In genomic region chr2L:7976738-7977137, dm6 we compare ENCODE assay signal across 6 fruit fly cellular contexts.
TF ChIP-seq lines count a peak whose summit lies in the region.

No protein-coding gene starts in this region.

- no peak for TF ChIP-seq CTCF in whole organism, embryonic (GFP tag; optimal IDR thresholded peaks at IDR 0.05; lab: Kevin White, UChicago)

TF ChIP-seq in whole organism, 6 proteins besides CTCF, POLR2A, EP300 and RAD21:
- TF ChIP-seq pan (optimal IDR thresholded peaks at IDR 0.05; lab: Kevin White, UChicago) (peak; percentile 56), usp (GFP tag; optimal IDR thresholded peaks at IDR 0.05; lab: Kevin White, UChicago) (no peak)

TF ChIP-seq in whole organism, adult, 20 proteins besides CTCF, POLR2A, EP300 and RAD21:
- TF ChIP-seq kay (GFP tag; lab: Kevin White, UChicago; ENCODE audit: borderline replicate concordance) (no peak), CG12768 (GFP tag; optimal IDR thresholded peaks at IDR 0.05; lab: Kevin White, UChicago) (no peak), CG7101 (tag; optimal IDR thresholded peaks at IDR 0.05; lab: Kevin White, UChicago) (no peak), CG5204 (GFP tag; optimal IDR thresholded peaks at IDR 0.05; lab: Kevin White, UChicago) (no peak), Mnt (GFP tag; optimal IDR thresholded peaks at IDR 0.05; lab: Kevin White, UChicago) (peak; percentile 23), cnc (optimal IDR thresholded peaks at IDR 0.05; lab: Kevin White, UChicago) (no peak), CG11617 (GFP tag; optimal IDR thresholded peaks at IDR 0.05; lab: Kevin White, UChicago) (no peak), CG33017 (tag; optimal IDR thresholded peaks at IDR 0.05; lab: Kevin White, UChicago) (no peak), Crg-1 (GFP tag; optimal IDR thresholded peaks at IDR 0.05; lab: Kevin White, UChicago) (no peak), tj (GFP tag; optimal IDR thresholded peaks at IDR 0.05; lab: Kevin White, UChicago) (peak; percentile 35)

TF ChIP-seq in whole organism, embryonic, 481 proteins besides CTCF, POLR2A, EP300 and RAD21 (continues in another document):
- TF ChIP-seq CoRest (tag; optimal IDR thresholded peaks at IDR 0.05; lab: Kevin White, UChicago) = no peak
- no peak for TF ChIP-seq CG16863 (GFP tag; optimal IDR thresholded peaks at IDR 0.05; lab: Kevin White, UChicago)
- no peak for TF ChIP-seq Oli (tag; optimal IDR thresholded peaks at IDR 0.05; lab: Kevin White, UChicago)
- peak; percentile 9; the same call in 1 of the 2 replicates for TF ChIP-seq Drgx (GFP tag; IDR thresholded peaks at IDR 0.05; lab: Robert Waterston, UW)
- TF ChIP-seq HmgZ (tag; optimal IDR thresholded peaks at IDR 0.05; lab: Kevin White, UChicago) = no peak
- no peak for TF ChIP-seq CG9437 (GFP tag; optimal IDR thresholded peaks at IDR 0.05; lab: Kevin White, UChicago)
- no peak for TF ChIP-seq dan (GFP tag; IDR thresholded peaks at IDR 0.05; lab: Robert Waterston, UW)
- no peak for TF ChIP-seq otp (GFP tag; IDR thresholded peaks at IDR 0.05; lab: Robert Waterston, UW)
- no peak for TF ChIP-seq tup (GFP tag; optimal IDR thresholded peaks at IDR 0.05; lab: Kevin White, UChicago)
- no peak for TF ChIP-seq CG33213 (GFP tag; optimal IDR thresholded peaks at IDR 0.05; lab: Kevin White, UChicago)
- no peak for TF ChIP-seq CG18011 (GFP tag; optimal IDR thresholded peaks at IDR 0.05; lab: Kevin White, UChicago)
- no peak for TF ChIP-seq CG43689 (GFP tag; IDR thresholded peaks at IDR 0.05; lab: Robert Waterston, UW)
- no peak for TF ChIP-seq CG32767 (GFP tag; IDR thresholded peaks at IDR 0.05; lab: Robert Waterston, UW)
- no peak for TF ChIP-seq CG6254 (GFP tag; optimal IDR thresholded peaks at IDR 0.05; lab: Kevin White, UChicago)
- TF ChIP-seq mirr (GFP tag; optimal IDR thresholded peaks at IDR 0.05; lab: Kevin White, UChicago) = no peak
- no peak for TF ChIP-seq C15 (GFP tag; IDR thresholded peaks at IDR 0.05; lab: Robert Waterston, UW)
- no peak for TF ChIP-seq CG7839 (tag; optimal IDR thresholded peaks at IDR 0.05; lab: Kevin White, UChicago)
- TF ChIP-seq CG5953 (GFP tag; IDR thresholded peaks at IDR 0.05; lab: Robert Waterston, UW) = no peak
- no peak for TF ChIP-seq onecut (GFP tag; IDR thresholded peaks at IDR 0.05; lab: Robert Waterston, UW)
- TF ChIP-seq ro (GFP tag; IDR thresholded peaks at IDR 0.05; lab: Robert Waterston, UW) = no peak
- TF ChIP-seq wek (GFP tag; optimal IDR thresholded peaks at IDR 0.05; lab: Kevin White, UChicago) = no peak
- TF ChIP-seq sens (GFP tag; lab: Kevin White, UChicago) = no peak

TF ChIP-seq in whole organism, prepupa, 60 proteins besides CTCF, POLR2A, EP300 and RAD21:
- TF ChIP-seq topi (GFP tag; optimal IDR thresholded peaks at IDR 0.05; lab: Kevin White, UChicago) = no peak
- peak; percentile 11 for TF ChIP-seq dsx (GFP tag; optimal IDR thresholded peaks at IDR 0.05; lab: Kevin White, UChicago; ENCODE audit: poor library complexity, severe bottlenecking)
- peak; percentile 24 for TF ChIP-seq Eip78C (GFP tag; lab: Kevin White, UChicago)
- TF ChIP-seq Eip75B (GFP tag; optimal IDR thresholded peaks at IDR 0.05; lab: Kevin White, UChicago) = no peak
- TF ChIP-seq ss (GFP tag; optimal IDR thresholded peaks at IDR 0.05; lab: Kevin White, UChicago) = peak; percentile 9 to 63
- TF ChIP-seq eg (GFP tag; IDR thresholded peaks at IDR 0.05; lab: Robert Waterston, UW) = peak; percentile 45; the same call in 1 of the 3 replicates
- TF ChIP-seq svp (GFP tag; lab: Kevin White, UChicago) = peak; percentile 31
- TF ChIP-seq fkh (GFP tag; optimal IDR thresholded peaks at IDR 0.05; lab: Kevin White, UChicago) = peak; percentile 19
- peak; percentile 52 for TF ChIP-seq Sox14 (GFP tag; optimal IDR thresholded peaks at IDR 0.05; lab: Kevin White, UChicago)
TF ChIP-seq in whole organism, prepupa: peak in this region for 7.

TF ChIP-seq in whole organism, pupa, 21 proteins besides CTCF, POLR2A, EP300 and RAD21:
- peak; percentile 72 for TF ChIP-seq CG13204 (GFP tag; optimal IDR thresholded peaks at IDR 0.05; lab: Kevin White, UChicago)
- peak; percentile 35; the same call in 1 of the 2 replicates for TF ChIP-seq CG12605 (GFP tag; IDR thresholded peaks at IDR 0.05; lab: Robert Waterston, UW)
- peak; percentile 45; the same call in 1 of the 3 replicates for TF ChIP-seq CG4496 (GFP tag; IDR thresholded peaks at IDR 0.05; lab: Robert Waterston, UW)
- TF ChIP-seq CG32121 (GFP tag; IDR thresholded peaks at IDR 0.05; lab: Robert Waterston, UW) = peak; percentile 41; the same call in 1 of the 2 replicates
- TF ChIP-seq CG17806 (tag; optimal IDR thresholded peaks at IDR 0.05; lab: Kevin White, UChicago) = no peak
- TF ChIP-seq Ets98B (GFP tag; IDR thresholded peaks at IDR 0.05; lab: Robert Waterston, UW) = no peak; the same call in 1 of the 2 replicates
- no peak for TF ChIP-seq rn (GFP tag; IDR thresholded peaks at IDR 0.05; lab: Robert Waterston, UW)
- TF ChIP-seq Pif1B (GFP tag; optimal IDR thresholded peaks at IDR 0.05; lab: Kevin White, UChicago) = no peak
- no peak for TF ChIP-seq CG15710 (tag; optimal IDR thresholded peaks at IDR 0.05; lab: Kevin White, UChicago)
- TF ChIP-seq EcR (GFP tag; optimal IDR thresholded peaks at IDR 0.05; lab: Kevin White, UChicago) = no peak
- no peak for TF ChIP-seq CG8301 (tag; optimal IDR thresholded peaks at IDR 0.05; lab: Kevin White, UChicago)

TF ChIP-seq in whole organism, wandering third instar larva, 38 proteins besides CTCF, POLR2A, EP300 and RAD21:
- TF ChIP-seq lola (GFP tag; optimal IDR thresholded peaks at IDR 0.05; lab: Kevin White, UChicago) (peak; percentile 65), GATAd (GFP tag; optimal IDR thresholded peaks at IDR 0.05; lab: Kevin White, UChicago) (no peak), Mio (GFP tag; optimal IDR thresholded peaks at IDR 0.05; lab: Kevin White, UChicago) (no peak), psq (GFP tag; optimal IDR thresholded peaks at IDR 0.05; lab: Kevin White, UChicago) (peak; percentile 32), CG32264 (GFP tag; optimal IDR thresholded peaks at IDR 0.05; lab: Kevin White, UChicago) (no peak), woc (GFP tag; optimal IDR thresholded peaks at IDR 0.05; lab: Kevin White, UChicago) (no peak), Sp1 (GFP tag; optimal IDR thresholded peaks at IDR 0.05; lab: Kevin White, UChicago) (no peak), pan (optimal IDR thresholded peaks at IDR 0.05; lab: Kevin White, UChicago) (peak; percentile 73), Hr83 (GFP tag; optimal IDR thresholded peaks at IDR 0.05; lab: Kevin White, UChicago; ENCODE audit: poor library complexity, severe bottlenecking) (no peak), br (GFP tag; optimal IDR thresholded peaks at IDR 0.05; lab: Kevin White, UChicago) (no peak), Dif (GFP tag; optimal IDR thresholded peaks at IDR 0.05; lab: Kevin White, UChicago; ENCODE audit: partially characterized antibody) (peak; percentile 64), N (GFP tag; optimal IDR thresholded peaks at IDR 0.05; lab: Kevin White, UChicago) (peak; percentile 90), sage (GFP tag; optimal IDR thresholded peaks at IDR 0.05; lab: Kevin White, UChicago) (no peak), rgr (GFP tag; optimal IDR thresholded peaks at IDR 0.05; lab: Kevin White, UChicago) (peak; percentile 27), Rel (GFP tag; optimal IDR thresholded peaks at IDR 0.05; lab: Kevin White, UChicago) (no peak), Rel (tag; optimal IDR thresholded peaks at IDR 0.05; lab: Kevin White, UChicago) (peak; percentile 1), dl (GFP tag; optimal IDR thresholded peaks at IDR 0.05; lab: Kevin White, UChicago; ENCODE audit: insufficient read depth in 1 of 2, partially characterized antibody in 2 of 2) (peak in 1 of 2 experiments; percentile 30), Dfd (GFP tag; optimal IDR thresholded peaks at IDR 0.05; lab: Kevin White, UChicago) (peak; percentile 97), fru (GFP tag; optimal IDR thresholded peaks at IDR 0.05; lab: Kevin White, UChicago) (no peak), brk (GFP tag; optimal IDR thresholded peaks at IDR 0.05; lab: Kevin White, UChicago) (no peak), h (GFP tag; optimal IDR thresholded peaks at IDR 0.05; lab: Kevin White, UChicago) (peak; percentile 34)
